Fruit fly (Drosophila melanogaster) whole organism, embryonic: ENCODE results near the gene egh.

Source experiments
- Ada2b ChIP-seq: fragments of 200-800 bp; sonication (Bioruptor generic); IDR thresholded peaks from 2 replicates; pipeline ENCODE4 v1.3.6; 2022; ENCODE audit warnings: missing biosample characterization, missing genetic modification characterization
- CG10267 ChIP-seq: fragments of 200-800 bp; sonication (Bioruptor generic); optimal IDR thresholded peaks from 2 replicates; lab custom pipeline; 2018; ENCODE audit warnings: missing biosample characterization, mild to moderate bottlenecking, missing genetic modification characterization, moderate library complexity
- CG11093 ChIP-seq: fragments of 200-800 bp; sonication (Bioruptor generic); IDR thresholded peaks from 3 replicates; pipeline ENCODE4 v1.3.6; 2022; ENCODE audit warnings: missing biosample characterization, missing genetic modification characterization
- CG12391 ChIP-seq: fragments of 200-800 bp; sonication (Bioruptor generic); optimal IDR thresholded peaks from 3 replicates; lab custom pipeline; 2018; ENCODE audit warnings: missing biosample characterization, mild to moderate bottlenecking, missing genetic modification characterization, moderate library complexity
- CG15696 ChIP-seq: fragments of 200-800 bp; sonication (Bioruptor generic); optimal IDR thresholded peaks from 2 replicates; lab custom pipeline; 2019; ENCODE audit warnings: missing biosample characterization, mild to moderate bottlenecking, missing genetic modification characterization, moderate library complexity
- CG1603 ChIP-seq: fragments of 200-800 bp; sonication (Bioruptor generic); optimal IDR thresholded peaks from 2 replicates; lab custom pipeline; 2019; ENCODE audit warnings: missing biosample characterization, mild to moderate bottlenecking, missing genetic modification characterization, moderate library complexity
- CG17612 ChIP-seq: fragments of 200-800 bp; sonication (Bioruptor generic); IDR thresholded peaks from 2 replicates; pipeline ENCODE4 v1.3.6; 2022; ENCODE audit warnings: missing biosample characterization, missing genetic modification characterization
- CG17912 ChIP-seq: fragments of 200-800 bp; sonication (Bioruptor generic); optimal IDR thresholded peaks from 2 replicates; lab custom pipeline; 2018; ENCODE audit warnings: missing biosample characterization, mild to moderate bottlenecking, missing genetic modification characterization
- CG18764 ChIP-seq: fragments of 200-800 bp; sonication (Bioruptor generic); optimal IDR thresholded peaks from 3 replicates; lab custom pipeline; 2016; ENCODE audit warnings: missing biosample characterization, missing genetic modification characterization
- CG32532 ChIP-seq: fragments of 200-800 bp; sonication (Bioruptor generic); IDR thresholded peaks from 2 replicates; pipeline ENCODE4 v1.3.6; 2022; ENCODE audit warnings: missing biosample characterization, missing genetic modification characterization
- CG4328 ChIP-seq: fragments of 200-800 bp; sonication (Bioruptor generic); optimal IDR thresholded peaks from 3 replicates; lab custom pipeline; 2017; ENCODE audit warnings: missing biosample characterization, missing genetic modification reagents, missing genetic modification characterization
- CG43689 ChIP-seq: fragments of 200-800 bp; sonication (Bioruptor generic); IDR thresholded peaks from 2 replicates; pipeline ENCODE4 v1.3.6; 2022; ENCODE audit warnings: missing biosample characterization, missing genetic modification characterization
- CG4820 ChIP-seq: fragments of 200-800 bp; sonication (Bioruptor generic); optimal IDR thresholded peaks from 3 replicates; lab custom pipeline; 2016; ENCODE audit warnings: missing biosample characterization, missing genetic modification characterization
- CG7839 ChIP-seq: fragments of 200-800 bp; sonication (Bioruptor generic); optimal IDR thresholded peaks from 3 replicates; lab custom pipeline; 2018; ENCODE audit warnings: missing biosample characterization, mild to moderate bottlenecking, missing genetic modification characterization, moderate library complexity
- CG8290 ChIP-seq, 3 experiments: fragments of 200-800 bp; sonication (Bioruptor generic); optimal IDR thresholded peaks; 2 replicates each; lab custom pipeline; 2016 to 2019; ENCODE audit warnings: missing biosample characterization in 3 of 3, missing genetic modification characterization in 3 of 3, mild to moderate bottlenecking in 2 of 3, moderate library complexity in 1 of 3
- CG9932 ChIP-seq: fragments of 200-800 bp; sonication (Bioruptor generic); IDR thresholded peaks from 2 replicates; pipeline ENCODE4 v1.3.6; 2022; ENCODE audit warnings: missing biosample characterization, missing genetic modification characterization
- Dip2 ChIP-seq: fragments of 200-800 bp; sonication (Bioruptor generic); IDR thresholded peaks from 2 replicates; pipeline ENCODE4 v1.3.6; 2022; ENCODE audit warnings: missing biosample characterization, missing genetic modification characterization
- Dp ChIP-seq: fragments of 200-800 bp; sonication (Bioruptor generic); optimal IDR thresholded peaks from 2 replicates; lab custom pipeline; 2018; ENCODE audit warnings: missing biosample characterization, mild to moderate bottlenecking, missing genetic modification characterization, moderate library complexity
- Ets65A ChIP-seq: fragments of 200-800 bp; sonication (Bioruptor generic); peaks from one replicate; lab custom pipeline; 2016; ENCODE audit warnings: missing biosample characterization, missing genetic modification characterization
- Fer1 ChIP-seq: fragments of 200-800 bp; sonication (Bioruptor generic); optimal IDR thresholded peaks from 2 replicates; lab custom pipeline; 2017; ENCODE audit warnings: missing biosample characterization, mild to moderate bottlenecking, missing genetic modification characterization
- HLH4C ChIP-seq: fragments of 200-800 bp; sonication (Bioruptor generic); IDR thresholded peaks from 3 replicates; pipeline ENCODE4 v1.3.6; 2022; ENCODE audit warnings: missing biosample characterization, missing genetic modification characterization; ENCODE audit not compliant: partially characterized antibody
- Hey ChIP-seq: fragments of 200-800 bp; sonication (Bioruptor generic); optimal IDR thresholded peaks from 3 replicates; lab custom pipeline; 2018; ENCODE audit warnings: missing biosample characterization, mild to moderate bottlenecking, missing genetic modification characterization
- Hmx ChIP-seq: fragments of 200-800 bp; sonication (Bioruptor generic); optimal IDR thresholded peaks from 2 replicates; lab custom pipeline; 2016; ENCODE audit warnings: missing biosample characterization, missing genetic modification characterization
- Med ChIP-seq: fragments of 200-800 bp; sonication (Bioruptor generic); peaks from one replicate; lab custom pipeline; 2016; ENCODE audit warnings: missing biosample characterization, missing genetic modification characterization, mild to moderate bottlenecking, inconsistent platforms, moderate library complexity
- Pdp1 ChIP-seq, 2 experiments: fragments of 200-800 bp; sonication (Bioruptor generic); optimal IDR thresholded peaks; 3 replicates each; lab custom pipeline; 2016; ENCODE audit warnings: missing biosample characterization in 2 of 2, missing genetic modification characterization in 2 of 2, mild to moderate bottlenecking in 1 of 2, moderate library complexity in 1 of 2
- Sox102F ChIP-seq: fragments of 200-800 bp; sonication (Bioruptor generic); optimal IDR thresholded peaks from 2 replicates; lab custom pipeline; 2018; ENCODE audit warnings: missing biosample characterization, mild to moderate bottlenecking, missing genetic modification characterization, moderate library complexity
- Taf1 ChIP-seq: fragments of 200-800 bp; sonication (Bioruptor generic); IDR thresholded peaks from 2 replicates; pipeline ENCODE4 v1.3.6; 2022; ENCODE audit warnings: missing biosample characterization, missing genetic modification characterization
- ase ChIP-seq: fragments of 200-800 bp; sonication (Bioruptor generic); IDR thresholded peaks from 3 replicates; pipeline ENCODE4 v1.3.6; 2022; ENCODE audit warnings: missing biosample characterization, missing genetic modification characterization
- cad ChIP-seq: fragments of >200 bp; optimal IDR thresholded peaks from 2 replicates; lab custom pipeline; 2017; ENCODE audit warnings: missing biosample characterization, missing genetic modification characterization
- crc ChIP-seq: fragments of 200-800 bp; sonication (Bioruptor generic); optimal IDR thresholded peaks from 2 replicates; lab custom pipeline; 2016; ENCODE audit warnings: missing biosample characterization, missing genetic modification characterization
- dmrt99B ChIP-seq: fragments of 200-800 bp; sonication (Bioruptor generic); optimal IDR thresholded peaks from 2 replicates; lab custom pipeline; 2018; ENCODE audit warnings: missing biosample characterization, mild to moderate bottlenecking, missing genetic modification characterization, moderate library complexity
- dpn ChIP-seq, 2 experiments: fragments of 200-800 bp; sonication (Bioruptor generic); optimal IDR thresholded peaks; 3 replicates each; lab custom pipeline; 2016; ENCODE audit warnings: missing biosample characterization in 2 of 2, missing genetic modification characterization in 2 of 2
- eve ChIP-seq, 2 experiments: fragments of >200 bp; optimal IDR thresholded peaks; 2 replicates each; lab custom pipeline; 2017; ENCODE audit warnings: missing biosample characterization in 2 of 2, missing genetic modification characterization in 2 of 2
- grn ChIP-seq: fragments of 200-800 bp; sonication (Bioruptor generic); optimal IDR thresholded peaks from 3 replicates; lab custom pipeline; 2017; ENCODE audit warnings: missing biosample characterization, missing genetic modification characterization
- ind ChIP-seq: fragments of 200-800 bp; sonication (Bioruptor generic); optimal IDR thresholded peaks from 3 replicates; lab custom pipeline; 2016; ENCODE audit warnings: missing biosample characterization, missing genetic modification characterization
- kay ChIP-seq: fragments of 200-800 bp; sonication (Bioruptor generic); optimal IDR thresholded peaks from 2 replicates; lab custom pipeline; 2016; ENCODE audit warnings: missing biosample characterization, missing genetic modification characterization
- ken ChIP-seq: fragments of 200-800 bp; sonication (Bioruptor generic); IDR thresholded peaks from 3 replicates; pipeline ENCODE4 v1.3.6; 2022; ENCODE audit warnings: missing biosample characterization, missing genetic modification characterization
- lilli ChIP-seq: fragments of 200-800 bp; sonication (Bioruptor generic); optimal IDR thresholded peaks from 3 replicates; lab custom pipeline; 2016; ENCODE audit warnings: missing biosample characterization, missing genetic modification characterization
- lov ChIP-seq, 2 experiments: fragments of 200-800 bp in 1 of 2; fragments of >200 bp in 1 of 2; sonication (Bioruptor generic) in 1 of 2; IDR thresholded peaks in 1 of 2; optimal IDR thresholded peaks in 1 of 2; 2 replicates in 1 of 2; 3 replicates in 1 of 2; pipeline versions ENCODE4 v1.3.6 to Lab custom; 2017 to 2022; ENCODE audit warnings: missing biosample characterization in 1 of 2, missing genetic modification characterization in 1 of 2
- maf-S ChIP-seq: fragments of 200-800 bp; sonication (Bioruptor generic); optimal IDR thresholded peaks from 2 replicates; lab custom pipeline; 2016; ENCODE audit warnings: missing biosample characterization, missing genetic modification characterization
- odd ChIP-seq: fragments of 200-800 bp; sonication (Bioruptor generic); optimal IDR thresholded peaks from 2 replicates; lab custom pipeline; 2017; ENCODE audit warnings: missing biosample characterization, mild to moderate bottlenecking, missing genetic modification characterization
- onecut ChIP-seq: fragments of 200-800 bp; sonication (Bioruptor generic); IDR thresholded peaks from 2 replicates; pipeline ENCODE4 v1.3.6; 2022; ENCODE audit warnings: missing biosample characterization, missing genetic modification characterization
- otp ChIP-seq: fragments of 200-800 bp; sonication (Bioruptor generic); IDR thresholded peaks from 3 replicates; pipeline ENCODE4, ENCODE4 v1.3.6; 2022; ENCODE audit warnings: missing biosample characterization, missing genetic modification characterization
- pho ChIP-seq: fragments of 200-800 bp; sonication (Bioruptor generic); optimal IDR thresholded peaks from 2 replicates; lab custom pipeline; 2016; ENCODE audit warnings: missing biosample characterization, missing genetic modification characterization
- pnt ChIP-seq: fragments of 200-800 bp; sonication (Bioruptor generic); optimal IDR thresholded peaks from 3 replicates; lab custom pipeline; 2016; ENCODE audit warnings: missing biosample characterization, missing genetic modification characterization
- ranshi ChIP-seq: fragments of 200-800 bp; sonication (Bioruptor generic); IDR thresholded peaks from 2 replicates; pipeline ENCODE4 v1.3.6; 2022; ENCODE audit warnings: missing biosample characterization, missing genetic modification characterization
- run ChIP-seq: fragments of 200-800 bp; sonication (Bioruptor generic); optimal IDR thresholded peaks from 3 replicates; lab custom pipeline; 2018; ENCODE audit warnings: missing biosample characterization, mild to moderate bottlenecking, missing genetic modification characterization
- sd ChIP-seq: fragments of 200-800 bp; sonication (Bioruptor generic); optimal IDR thresholded peaks from 3 replicates; lab custom pipeline; 2018; ENCODE audit warnings: missing biosample characterization, mild to moderate bottlenecking, missing genetic modification characterization, moderate library complexity
- shn ChIP-seq: fragments of 200-800 bp; sonication (Bioruptor generic); optimal IDR thresholded peaks from 3 replicates; lab custom pipeline; 2016; ENCODE audit warnings: missing biosample characterization, missing genetic modification characterization
- sisA ChIP-seq: fragments of 200-800 bp; sonication (Bioruptor generic); IDR thresholded peaks from 2 replicates; pipeline ENCODE4 v1.3.6; 2022; ENCODE audit warnings: missing biosample characterization, missing genetic modification characterization
- yki ChIP-seq: fragments of >200 bp; optimal IDR thresholded peaks from 3 replicates; lab custom pipeline; 2018

Gene egh

DNA sequence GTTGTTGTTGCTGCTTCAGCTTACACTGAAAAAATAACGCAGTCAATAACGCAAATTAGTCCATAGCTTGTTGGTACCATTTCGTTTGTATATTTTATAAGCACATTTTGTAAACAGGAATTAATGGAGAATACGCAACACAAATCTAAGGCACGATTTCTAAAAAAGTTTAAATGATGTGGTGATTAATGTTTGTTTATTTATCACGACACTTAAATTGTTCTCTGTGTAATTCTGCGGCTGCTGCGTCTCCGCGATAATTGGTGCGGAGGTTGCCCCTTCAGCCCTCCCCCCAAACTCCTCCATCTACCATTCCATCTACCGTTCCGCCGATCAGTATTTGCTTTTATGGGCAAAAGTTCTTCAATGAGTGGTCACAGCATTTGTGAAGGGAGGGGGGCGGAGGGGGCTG is 59.2 kb downstream of the egh start (continued):
- TF ChIP-seq odd (GFP tag; lab: Kevin White, UChicago): peak; percentile 40
- 0 out of 3 replicates have a peak, but pooled peaks have one; percentile 53 for TF ChIP-seq otp (GFP tag; lab: Robert Waterston, UW)
- TF ChIP-seq Ets65A (GFP tag; lab: Kevin White, UChicago): peak; percentile 92
- TF ChIP-seq run (tag; lab: Kevin White, UChicago): peak; percentile 53
- TF ChIP-seq ranshi (GFP tag; lab: Robert Waterston, UW): 0 out of 2 replicates have a peak, but pooled peaks have one; percentile 10
- no peak for TF ChIP-seq cad
- no peak for TF ChIP-seq Hmx (GFP tag; lab: Kevin White, UChicago)
- TF ChIP-seq lilli (GFP tag; lab: Kevin White, UChicago): peak; percentile 60
- peak; percentile 3 for TF ChIP-seq CG8290 (GFP tag; optimal IDR thresholded peaks at IDR 0.05; lab: Kevin White, UChicago)
- TF ChIP-seq CG8290 (tag; optimal IDR thresholded peaks at IDR 0.05; lab: Kevin White, UChicago): peak in 1 of 2 experiments; percentile 88
- TF ChIP-seq CG9932 (GFP tag; lab: Robert Waterston, UW): peak; percentile 58
- 0 out of 3 replicates have a peak, but pooled peaks have one; percentile 16 for TF ChIP-seq CG11093
- peak; percentile 12 for TF ChIP-seq Hey (tag; lab: Kevin White, UChicago)
- peak; percentile 72 for TF ChIP-seq Sox102F (GFP tag; lab: Kevin White, UChicago)
- peak; percentile 50 for TF ChIP-seq CG10267 (tag; lab: Kevin White, UChicago)
- TF ChIP-seq dmrt99B (tag; lab: Kevin White, UChicago): peak; percentile 79
- peak; percentile 58 for TF ChIP-seq maf-S (GFP tag; lab: Kevin White, UChicago)
- TF ChIP-seq Dip2 (GFP tag; lab: Robert Waterston, UW): no peak
- TF ChIP-seq Dp: no peak
- TF ChIP-seq ken (GFP tag; lab: Robert Waterston, UW): peak; percentile 45; the same call in 1 of the 3 replicates
- TF ChIP-seq eve (GFP tag; optimal IDR thresholded peaks at IDR 0.05; lab: Kevin White, UChicago): peak in 1 of 2 experiments; percentile 75
- TF ChIP-seq pnt (GFP tag; lab: Kevin White, UChicago): peak; percentile 37
- TF ChIP-seq yki (lab: Kevin White, UChicago): no peak
- peak; percentile 58 for TF ChIP-seq ase (GFP tag; lab: Robert Waterston, UW)
- TF ChIP-seq ind (GFP tag; lab: Kevin White, UChicago): peak; percentile 60
- TF ChIP-seq CG15696 (tag; lab: Kevin White, UChicago): peak; percentile 0
- TF ChIP-seq sd: peak; percentile 32
- TF ChIP-seq CG4820 (GFP tag; lab: Kevin White, UChicago): peak; percentile 49
- TF ChIP-seq CG17612 (GFP tag; lab: Robert Waterston, UW): no peak
- TF ChIP-seq CG4328 (GFP tag; lab: Kevin White, UChicago): peak; percentile 61
- TF ChIP-seq dpn (GFP tag; optimal IDR thresholded peaks at IDR 0.05; lab: Kevin White, UChicago): peak; percentile 59 to 70
- peak; percentile 45 for TF ChIP-seq onecut (GFP tag; lab: Robert Waterston, UW)
- TF ChIP-seq CG17912: no peak
- TF ChIP-seq CG32532: peak; percentile 66; the same call in 1 of the 2 replicates
- TF ChIP-seq CG43689: no peak
- TF ChIP-seq CG18764: peak; percentile 37
- peak; percentile 74 for TF ChIP-seq Fer1 (GFP tag; lab: Kevin White, UChicago)
- peak; percentile 72 for TF ChIP-seq CG7839 (tag; lab: Kevin White, UChicago)
- TF ChIP-seq sisA (GFP tag; lab: Robert Waterston, UW): peak; percentile 54; the same call in 1 of the 2 replicates
- peak; percentile 36 for TF ChIP-seq kay
- TF ChIP-seq Med (GFP tag; lab: Kevin White, UChicago): peak; percentile 96
- TF ChIP-seq crc (GFP tag; lab: Kevin White, UChicago): peak; percentile 16
- TF ChIP-seq Taf1 (GFP tag; lab: Robert Waterston, UW): no peak
- TF ChIP-seq shn: peak; percentile 47
- TF ChIP-seq lov (optimal IDR thresholded peaks at IDR 0.05; lab: Kevin White, UChicago): no peak
- TF ChIP-seq lov (GFP tag; IDR thresholded peaks at IDR 0.05; lab: Robert Waterston, UW): no peak
- no peak for TF ChIP-seq grn (GFP tag; lab: Kevin White, UChicago)
- no peak for TF ChIP-seq HLH4C (GFP tag; lab: Robert Waterston, UW)
- peak; percentile 35 for TF ChIP-seq pho (GFP tag; lab: Kevin White, UChicago)
- TF ChIP-seq CG12391 (tag; lab: Kevin White, UChicago): peak; percentile 58
- peak; percentile 57 for TF ChIP-seq Ada2b (GFP tag; lab: Robert Waterston, UW)
- TF ChIP-seq CG1603 (tag; lab: Kevin White, UChicago): peak; percentile 84
- TF ChIP-seq Pdp1 (GFP tag; optimal IDR thresholded peaks at IDR 0.05; lab: Kevin White, UChicago): peak; percentile 49 to 70
